Worm (Caenorhabditis elegans) whole organism, L1 larva: ENCODE data around the gene K08E4.8.

Source experiments
- Y116A8C.19 ChIP-seq: sonication (generic microtip); optimal IDR thresholded peaks from 2 replicates; lab custom pipeline; 2016; ENCODE audit warnings: missing compliant biosample characterization, missing genetic modification characterization, borderline replicate concordance
- blmp-1 ChIP-seq: fragments of 150-350 bp; optimal IDR thresholded peaks from 2 replicates; lab custom pipeline; 2014; ENCODE audit warnings: missing biosample characterization, missing genetic modification characterization
- ceh-8 ChIP-seq: fragments of 200-800 bp; sonication (Bioruptor generic); optimal IDR thresholded peaks from 2 replicates; lab custom pipeline; 2018; ENCODE audit warnings: mild to moderate bottlenecking, missing genetic modification characterization, moderate library complexity, missing compliant biosample characterization
- ceh-82 ChIP-seq, 3 experiments: fragments of 150-350 bp in 1 of 3; sonication (generic microtip) in 2 of 3; optimal IDR thresholded peaks; 2 replicates each; lab custom pipeline; 2014 to 2017; ENCODE audit warnings: missing biosample characterization in 3 of 3, missing genetic modification characterization in 3 of 3
- fkh-10 ChIP-seq: sonication (generic microtip); optimal IDR thresholded peaks from 2 replicates; lab custom pipeline; 2017; ENCODE audit warnings: missing biosample characterization, missing genetic modification reagents, missing genetic modification characterization
- nhr-11 ChIP-seq: fragments of 150-350 bp; optimal IDR thresholded peaks from 2 replicates; lab custom pipeline; 2014; ENCODE audit warnings: missing biosample characterization, missing genetic modification characterization
- nhr-237 ChIP-seq: fragments of 150-350 bp; optimal IDR thresholded peaks from 2 replicates; lab custom pipeline; 2014; ENCODE audit warnings: missing biosample characterization, missing genetic modification characterization
- nhr-85 ChIP-seq: sonication (generic microtip); peaks from one replicate; lab custom pipeline; 2016; ENCODE audit warnings: missing genetic modification characterization, inconsistent platforms, missing compliant biosample characterization
- nhr-90 ChIP-seq: sonication (generic microtip); optimal IDR thresholded peaks from 2 replicates; lab custom pipeline; 2016; ENCODE audit warnings: mild to moderate bottlenecking, missing genetic modification characterization, missing compliant biosample characterization; ENCODE audit not compliant: poor library complexity
- unc-86 ChIP-seq: sonication (generic microtip); optimal IDR thresholded peaks from 2 replicates; lab custom pipeline; 2016; ENCODE audit warnings: missing genetic modification characterization, missing compliant biosample characterization

DNA sequence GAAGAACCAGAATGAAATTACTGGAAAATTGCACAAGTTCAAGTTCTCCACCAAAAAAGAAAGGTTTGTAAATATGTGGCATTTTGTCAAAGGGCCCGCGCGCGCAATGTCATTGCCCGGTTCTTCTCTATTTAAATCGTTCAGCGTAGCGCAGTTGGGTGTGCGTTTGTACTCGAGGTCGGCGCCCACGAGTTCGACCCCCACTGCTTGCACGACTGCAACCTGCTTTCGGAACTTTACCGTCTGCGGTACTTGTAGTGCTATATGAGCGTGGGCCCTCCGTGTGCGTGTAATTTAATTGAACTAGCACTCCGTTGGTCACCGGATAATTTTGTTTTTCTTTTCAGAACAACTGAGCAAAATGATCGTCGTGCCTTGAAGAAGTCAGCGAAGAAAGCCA, 25.4 kb upstream of the K08E4.8 start:
- TF ChIP-seq blmp-1 (tag; lab: Kevin White, UChicago) (no peak), ceh-82 (tag; optimal IDR thresholded peaks at IDR 0.05; lab: Kevin White, UChicago) (peak; percentile 36 to 68 (median 57)), unc-86 (tag; lab: Kevin White, UChicago) (peak; percentile 28), nhr-11 (tag; lab: Kevin White, UChicago) (no peak), nhr-90 (tag; lab: Kevin White, UChicago) (peak; percentile 85), ceh-8 (GFP tag; lab: Kevin White, UChicago) (peak; percentile 36), nhr-237 (tag; lab: Kevin White, UChicago) (no peak), nhr-85 (peak; percentile 67), Y116A8C.19 (tag; lab: Kevin White, UChicago) (no peak), fkh-10 (GFP tag; lab: Kevin White, UChicago) (peak; percentile 26)
